Worm (Caenorhabditis elegans) whole organism, young adult: ENCODE results near the gene F11A10.6.

ENCODE experiments used
- athp-1 ChIP-seq: sonication (generic microtip); optimal IDR thresholded peaks from 2 replicates; lab custom pipeline; 2017; ENCODE audit warnings: mild to moderate bottlenecking, missing genetic modification characterization, missing compliant biosample characterization
- attf-3 ChIP-seq: fragments of 200-800 bp; sonication (Bioruptor generic); conservative IDR thresholded peaks from 2 replicates; pipeline ENCODE4 v1.3.6; 2022; ENCODE audit warnings: missing genetic modification reagents, missing genetic modification characterization, missing compliant biosample characterization
- attf-5 ChIP-seq: fragments of 200-800 bp; sonication (Bioruptor generic); optimal IDR thresholded peaks from 2 replicates; lab custom pipeline; 2018; ENCODE audit warnings: mild to moderate bottlenecking, missing genetic modification characterization, missing compliant biosample characterization
- ceh-91 ChIP-seq: fragments of 200-800 bp; sonication (Bioruptor generic); IDR thresholded peaks from 2 replicates; pipeline ENCODE4 v1.3.6; 2022; ENCODE audit warnings: missing genetic modification reagents, missing genetic modification characterization, missing compliant biosample characterization
- dpl-1 ChIP-seq: fragments of 150-350 bp; optimal IDR thresholded peaks from 2 replicates; lab custom pipeline; 2014; ENCODE audit warnings: missing biosample characterization, missing genetic modification reagents, missing genetic modification characterization
- hmg-1.2 ChIP-seq: fragments of 200-800 bp; sonication (Bioruptor generic); IDR thresholded peaks from 2 replicates; pipeline ENCODE4 v1.3.6; 2022; ENCODE audit warnings: missing genetic modification reagents, missing genetic modification characterization, missing compliant biosample characterization
- nhr-179 ChIP-seq: sonication (generic microtip); optimal IDR thresholded peaks from 2 replicates; lab custom pipeline; 2016; ENCODE audit warnings: mild to moderate bottlenecking, missing genetic modification characterization, missing compliant biosample characterization
- pbrm-1 ChIP-seq: fragments of 200-800 bp; sonication (Bioruptor generic); IDR thresholded peaks from 2 replicates; pipeline ENCODE4 v1.3.6; 2022; ENCODE audit warnings: missing genetic modification reagents, missing genetic modification characterization, missing compliant biosample characterization
- rec-8 ChIP-seq, 2 experiments: sonication (generic microtip); optimal IDR thresholded peaks; 2 replicates each; lab custom pipeline; 2016; ENCODE audit warnings: mild to moderate bottlenecking in 2 of 2, missing genetic modification characterization in 2 of 2, missing genetic modification reagents in 2 of 2, missing genotype in 2 of 2, missing biosample characterization in 1 of 2, missing compliant biosample characterization in 1 of 2, moderate library complexity in 1 of 2
- snpc-4 ChIP-seq, 5 experiments: fragments of 150-350 bp in 1 of 5; sonication (generic microtip) in 4 of 5; optimal IDR thresholded peaks; 2 replicates each; lab custom pipeline; 2014 to 2018; ENCODE audit warnings: missing genetic modification characterization in 5 of 5, missing biosample characterization in 3 of 5, antibody characterized with exemption in 2 of 5, mild to moderate bottlenecking in 2 of 5, missing compliant biosample characterization in 2 of 5, missing genotype in 2 of 5, moderate library complexity in 2 of 5, missing genetic modification reagents in 1 of 5
- unc-62 ChIP-seq: fragments of 150-350 bp; optimal IDR thresholded peaks from 2 replicates; lab custom pipeline; 2014; ENCODE audit warnings: missing biosample characterization, missing genetic modification reagents, missing genetic modification characterization

- TF ChIP-seq rec-8 (tag; optimal IDR thresholded peaks at IDR 0.05; lab: Kevin White, UChicago), result no peak
- no peak for TF ChIP-seq snpc-4 (GFP tag; optimal IDR thresholded peaks at IDR 0.05; lab: Kevin White, UChicago)
- TF ChIP-seq snpc-4 (tag; optimal IDR thresholded peaks at IDR 0.05; lab: Kevin White, UChicago), result no peak
- no peak; the same call in 1 of the 2 replicates for TF ChIP-seq hmg-1.2
- no peak for TF ChIP-seq dpl-1 (GFP tag; lab: Kevin White, UChicago)
- TF ChIP-seq attf-5 (GFP tag; lab: Kevin White, UChicago), result no peak
- no peak for TF ChIP-seq nhr-179
- no peak for TF ChIP-seq attf-3
- TF ChIP-seq athp-1 (tag; lab: Kevin White, UChicago), result no peak
- no peak for TF ChIP-seq unc-62 (GFP tag; lab: Kevin White, UChicago)
- TF ChIP-seq ceh-91 (GFP tag; lab: Robert Waterston, UW), result no peak
- TF ChIP-seq pbrm-1 (GFP tag; lab: Robert Waterston, UW), result no peak
Measured at ce11 chrIV:12122874-12123664, 33.6 kb upstream of the F11A10.6 start, which contains the start of gene aly-3.
